Fruit fly (Drosophila melanogaster): ENCODE measurements around the gene CG11760.

Gene CG11760

dm6 chr3R:8705323-8706097, 13.5 kb upstream of the CG11760 start (continued):
- TF ChIP-seq Drgx (GFP tag; IDR thresholded peaks at IDR 0.05) (no peak), CG12155 (GFP tag; optimal IDR thresholded peaks at IDR 0.05) (no peak), NC2α (GFP tag; optimal IDR thresholded peaks at IDR 0.05) (no peak), CG4282 (GFP tag; optimal IDR thresholded peaks at IDR 0.05) (no peak), Taf1 (GFP tag; IDR thresholded peaks at IDR 0.05) (no peak), CG4360 (GFP tag; IDR thresholded peaks at IDR 0.05) (no peak), Hand (GFP tag; optimal IDR thresholded peaks at IDR 0.05) (peak; percentile 10), z (GFP tag; IDR thresholded peaks at IDR 0.05) (peak; percentile 77; the same call in 2 of the 3 replicates), Poxn (GFP tag; IDR thresholded peaks at IDR 0.05) (no peak), CG2712 (tag; optimal IDR thresholded peaks at IDR 0.05) (peak; percentile 16), chif (GFP tag; optimal IDR thresholded peaks at IDR 0.05) (no peak), CG31441 (GFP tag; IDR thresholded peaks at IDR 0.05) (no peak), CG6654 (GFP tag; optimal IDR thresholded peaks at IDR 0.05) (no peak), CG18011 (GFP tag; optimal IDR thresholded peaks at IDR 0.05) (no peak), CG8944 (GFP tag; optimal IDR thresholded peaks at IDR 0.05) (no peak), Hey (tag; optimal IDR thresholded peaks at IDR 0.05) (no peak), ro (GFP tag; IDR thresholded peaks at IDR 0.05) (no peak), Asciz (GFP tag; optimal IDR thresholded peaks at IDR 0.05) (no peak), chm (GFP tag; IDR thresholded peaks at IDR 0.05) (no peak), Aef1 (GFP tag; IDR thresholded peaks at IDR 0.05) (no peak), Sox100B (GFP tag; optimal IDR thresholded peaks at IDR 0.05) (no peak), CG7839 (tag; optimal IDR thresholded peaks at IDR 0.05) (peak; percentile 22), CG32532 (GFP tag; IDR thresholded peaks at IDR 0.05) (no peak), zfh1 (GFP tag; IDR thresholded peaks at IDR 0.05) (no peak), sens-2 (GFP tag; IDR thresholded peaks at IDR 0.05) (no peak), CG8089 (GFP tag; optimal IDR thresholded peaks at IDR 0.05) (no peak), grn (GFP tag; optimal IDR thresholded peaks at IDR 0.05) (no peak), CG7786 (GFP tag; optimal IDR thresholded peaks at IDR 0.05) (no peak), Rfx (GFP tag; IDR thresholded peaks at IDR 0.05) (no peak), CG13624 (GFP tag; optimal IDR thresholded peaks at IDR 0.05) (no peak), hth (optimal IDR thresholded peaks at IDR 0.05) (no peak), CG4424 (GFP tag; optimal IDR thresholded peaks at IDR 0.05) (no peak), schlank (tag; optimal IDR thresholded peaks at IDR 0.05) (no peak), BEAF-32 (GFP tag; optimal IDR thresholded peaks at IDR 0.05) (no peak), CG18476 (GFP tag; optimal IDR thresholded peaks at IDR 0.05) (no peak), CG8924 (tag; optimal IDR thresholded peaks at IDR 0.05) (peak; percentile 8), lmd (GFP tag; IDR thresholded peaks at IDR 0.05) (no peak), hb (GFP tag; IDR thresholded peaks at IDR 0.05; ENCODE audit: partially characterized antibody) (0 out of 3 replicates have a peak, but pooled peaks have one; percentile 21), CG11398 (GFP tag; optimal IDR thresholded peaks at IDR 0.05) (no peak), scrt (GFP tag; optimal IDR thresholded peaks at IDR 0.05) (no peak), salm (tag; optimal IDR thresholded peaks at IDR 0.05) (no peak), Hr39 (optimal IDR thresholded peaks at IDR 0.05) (no peak), Nf-YC (tag; optimal IDR thresholded peaks at IDR 0.05) (peak; percentile 91), CG12391 (tag; optimal IDR thresholded peaks at IDR 0.05) (peak; percentile 1), CG15073 (GFP tag; optimal IDR thresholded peaks at IDR 0.05) (no peak), CG34376 (GFP tag; optimal IDR thresholded peaks at IDR 0.05) (no peak), CG7928 (GFP tag; optimal IDR thresholded peaks at IDR 0.05) (no peak), Mrtf (GFP tag; IDR thresholded peaks at IDR 0.05) (0 out of 3 replicates have a peak, but pooled peaks have one; percentile 16), Xrp1 (GFP tag; IDR thresholded peaks at IDR 0.05) (no peak), CG30431 (GFP tag; optimal IDR thresholded peaks at IDR 0.05) (no peak), cg (GFP tag; optimal IDR thresholded peaks at IDR 0.05) (peak; percentile 59), CG2120 (GFP tag; optimal IDR thresholded peaks at IDR 0.05) (no peak)
